Fruit fly (Drosophila melanogaster) whole organism, prepupa: ENCODE measurements around the gene Pcyt2.

Experiments
- CG11762 ChIP-seq: fragments of 200-800 bp; sonication (Bioruptor generic); optimal IDR thresholded peaks from 3 replicates; lab custom pipeline; 2016; ENCODE audit warnings: missing biosample characterization, missing genetic modification characterization; ENCODE audit not compliant: insufficient read depth
- CG3919 ChIP-seq: fragments of 200-800 bp; sonication (Bioruptor generic); optimal IDR thresholded peaks from 3 replicates; lab custom pipeline; 2016; ENCODE audit warnings: missing biosample characterization, missing genetic modification characterization
- Hr39 ChIP-seq: fragments of 200-800 bp; sonication (Bioruptor generic); optimal IDR thresholded peaks from 2 replicates; lab custom pipeline; 2016; ENCODE audit warnings: missing biosample characterization, missing genetic modification characterization
- eg ChIP-seq: fragments of 200-800 bp; sonication (Bioruptor generic); IDR thresholded peaks from 3 replicates; pipeline ENCODE4 v1.3.6; 2022; ENCODE audit warnings: missing biosample characterization, missing genetic modification characterization
- fd59A ChIP-seq: fragments of 200-800 bp; sonication (Bioruptor generic); optimal IDR thresholded peaks from 2 replicates; lab custom pipeline; 2017; ENCODE audit warnings: missing biosample characterization, mild to moderate bottlenecking, missing genetic modification characterization, missing genetic modification reagents
- fkh ChIP-seq: fragments of 200-800 bp; sonication (Bioruptor generic); optimal IDR thresholded peaks from 3 replicates; lab custom pipeline; 2017; ENCODE audit warnings: missing biosample characterization, mild to moderate bottlenecking, missing genetic modification characterization, moderate library complexity
- ss ChIP-seq, 2 experiments: fragments of 200-800 bp; sonication (Bioruptor generic); optimal IDR thresholded peaks; 2 replicates in 1 of 2; 3 replicates in 1 of 2; lab custom pipeline; 2017 to 2018; ENCODE audit warnings: mild to moderate bottlenecking in 2 of 2, missing biosample characterization in 2 of 2, missing genetic modification characterization in 2 of 2, moderate library complexity in 1 of 2

DNA sequence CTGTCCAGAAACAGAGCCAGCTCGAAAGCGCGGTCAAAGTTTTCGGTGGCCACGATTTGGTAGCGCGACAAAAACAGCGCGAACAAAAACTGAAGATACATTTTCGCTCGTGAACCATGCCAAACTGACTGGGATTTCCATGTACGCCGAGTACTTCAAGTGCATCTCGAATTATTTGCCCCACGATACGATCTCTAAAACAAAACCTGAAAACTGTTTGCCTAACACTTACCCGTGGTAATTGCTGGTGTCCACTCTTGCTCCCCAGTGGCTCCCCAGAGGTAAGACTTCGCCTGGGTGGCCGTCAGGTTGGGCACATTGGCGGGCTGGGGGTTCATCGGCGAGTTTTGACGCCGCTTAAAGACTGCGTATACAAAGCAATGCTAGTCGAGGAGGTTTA lies 22.1 kb upstream of the Pcyt2 start, which contains the start of gene Ir62a:
- no peak for TF ChIP-seq CG11762 (GFP tag; lab: Kevin White, UChicago)
- no peak for TF ChIP-seq ss (GFP tag; optimal IDR thresholded peaks at IDR 0.05; lab: Kevin White, UChicago)
- TF ChIP-seq fkh (GFP tag; lab: Kevin White, UChicago), result no peak
- no peak for TF ChIP-seq fd59A
- TF ChIP-seq CG3919 (GFP tag; lab: Kevin White, UChicago), result no peak
- TF ChIP-seq Hr39 (GFP tag; lab: Kevin White, UChicago), result no peak
- no peak for TF ChIP-seq eg
